Worm (Caenorhabditis elegans): ENCODE results near the gene T10D4.14.
"Not testable (repeated sequence)": the region's sequence is repeated elsewhere in the genome, so short reads cannot be mapped to it uniquely, and the experiment has no call there.

- TF ChIP-seq nhr-10 (tag; optimal IDR thresholded peaks at IDR 0.05); snpc-4 (tag; optimal IDR thresholded peaks at IDR 0.05); hlh-11 (tag; optimal IDR thresholded peaks at IDR 0.05); zag-1 (tag; optimal IDR thresholded peaks at IDR 0.05); dve-1 (tag; optimal IDR thresholded peaks at IDR 0.05; ENCODE audit: insufficient read depth); madf-5 (GFP tag; IDR thresholded peaks at IDR 0.05); pqm-1 (tag; optimal IDR thresholded peaks at IDR 0.05); nhr-11 (tag; optimal IDR thresholded peaks at IDR 0.05); ceh-32 (tag; optimal IDR thresholded peaks at IDR 0.05; ENCODE audit: poor library complexity); rbr-2 (tag; optimal IDR thresholded peaks at IDR 0.05): not testable (repeated sequence)
These were observed 8.7 kb downstream of the T10D4.14 start, which contains the start of gene sri-42 for ce11 chrII:3142855-3143254.
